Worm (Caenorhabditis elegans): ENCODE data around the gene R04B3.3.

R04B3.3 gene

DNA sequence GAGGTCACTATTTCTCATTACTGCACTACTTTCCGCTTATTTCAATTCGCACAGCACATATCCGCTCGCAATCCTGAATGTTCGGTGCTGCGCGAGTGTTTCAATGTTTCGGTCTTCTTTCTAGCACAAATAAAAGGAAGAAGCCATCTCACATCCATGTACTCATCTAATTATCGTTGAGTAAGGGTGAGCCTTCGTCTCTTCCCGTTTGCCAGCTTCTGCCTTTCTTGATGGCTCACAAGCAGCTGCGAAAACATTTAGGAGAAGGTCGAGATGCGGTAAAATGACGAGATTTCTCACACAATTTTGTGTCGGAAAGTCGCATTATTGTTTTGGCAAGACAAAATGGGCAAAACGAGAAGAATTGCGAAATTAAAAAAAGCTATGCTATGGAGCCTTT lies 20.9 kb downstream of the R04B3.3 start:
- TF ChIP-seq dmd-4 (tag; optimal IDR thresholded peaks at IDR 0.05), result no peak
- TF ChIP-seq sem-4 (tag; optimal IDR thresholded peaks at IDR 0.05), result no peak
- no peak for TF ChIP-seq nhr-23 (tag; optimal IDR thresholded peaks at IDR 0.05)
- no peak for TF ChIP-seq sma-3 (GFP tag; optimal IDR thresholded peaks at IDR 0.05)
- no peak for TF ChIP-seq egl-27 (tag; optimal IDR thresholded peaks at IDR 0.05)
- TF ChIP-seq fos-1 (tag; optimal IDR thresholded peaks at IDR 0.05), result no peak
- no peak for TF ChIP-seq nhr-25 (tag; optimal IDR thresholded peaks at IDR 0.05)
- no peak for TF ChIP-seq mdl-1 (tag; optimal IDR thresholded peaks at IDR 0.05)
- TF ChIP-seq gmeb-1 (tag; optimal IDR thresholded peaks at IDR 0.05), result no peak

DNA sequence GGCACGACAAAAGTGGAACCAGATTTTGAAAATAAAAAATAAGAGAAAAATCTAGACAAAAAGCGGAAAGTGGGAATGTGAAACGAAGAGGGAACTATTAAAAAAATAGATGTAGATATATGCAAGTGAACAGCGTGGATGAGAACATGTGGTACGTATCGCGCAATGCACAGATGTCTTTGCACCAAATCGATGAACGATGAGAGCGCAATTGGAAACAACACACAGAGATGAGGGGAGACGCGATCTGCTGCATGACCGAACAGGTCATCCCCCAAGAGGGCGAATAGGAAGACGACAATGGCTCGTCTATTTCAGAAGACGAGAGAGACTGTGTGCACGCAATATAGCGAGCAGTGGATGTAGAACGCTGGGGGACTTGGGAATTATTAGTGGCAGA lies 23.1 kb downstream of the R04B3.3 start:
- no peak for TF ChIP-seq blmp-1 (tag; optimal IDR thresholded peaks at IDR 0.05; ENCODE audit: insufficient read depth)
- no peak for TF ChIP-seq nhr-21 (tag; optimal IDR thresholded peaks at IDR 0.05)
- TF ChIP-seq C34F6.9 (tag; optimal IDR thresholded peaks at IDR 0.05), result no peak
- no peak for TF ChIP-seq lsy-2 (tag; optimal IDR thresholded peaks at IDR 0.05)
- no peak for TF ChIP-seq ceh-16 (tag; optimal IDR thresholded peaks at IDR 0.05)
- no peak for TF ChIP-seq ama-1 (optimal IDR thresholded peaks at IDR 0.05)
- TF ChIP-seq egl-27 (tag; optimal IDR thresholded peaks at IDR 0.05), result no peak
- no peak for TF ChIP-seq mbf-1 (tag; optimal IDR thresholded peaks at IDR 0.05)
- no peak for TF ChIP-seq nhr-6 (tag; optimal IDR thresholded peaks at IDR 0.05)
- TF ChIP-seq crh-2 (tag; optimal IDR thresholded peaks at IDR 0.05), result no peak
- no peak for TF ChIP-seq ztf-11 (tag; optimal IDR thresholded peaks at IDR 0.05)
- TF ChIP-seq ZK546.5 (tag; optimal IDR thresholded peaks at IDR 0.05), result no peak
- no peak for TF ChIP-seq Y55F3AM.14 (GFP tag; optimal IDR thresholded peaks at IDR 0.05)
- no peak for TF ChIP-seq peb-1 (tag; optimal IDR thresholded peaks at IDR 0.05)
- TF ChIP-seq lin-11 (tag; optimal IDR thresholded peaks at IDR 0.05), result no peak

DNA sequence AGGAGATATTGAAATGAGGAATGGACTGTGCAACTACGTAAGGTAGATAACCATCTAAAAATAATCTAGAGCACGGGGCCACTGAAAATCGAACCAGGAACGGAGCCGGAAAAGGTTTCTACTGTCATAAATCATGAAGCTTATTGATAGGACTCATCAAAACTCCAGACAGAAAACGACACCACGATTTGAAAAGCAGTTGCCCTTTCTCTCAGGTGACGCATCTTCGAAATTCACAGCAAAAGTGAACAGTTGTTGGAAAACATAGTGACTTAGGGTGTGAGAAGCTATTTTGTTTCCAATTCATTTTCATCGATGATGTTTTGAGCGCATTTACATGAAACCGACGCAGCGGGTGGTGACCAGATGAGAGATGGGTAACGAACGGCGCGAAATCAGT lies 23.5 kb downstream of the R04B3.3 start:
- TF ChIP-seq mab-5 (tag; optimal IDR thresholded peaks at IDR 0.05) (peak; percentile 40), dmd-4 (tag; optimal IDR thresholded peaks at IDR 0.05) (no peak), nhr-11 (tag; optimal IDR thresholded peaks at IDR 0.05) (no peak), ztf-4 (tag; optimal IDR thresholded peaks at IDR 0.05) (no peak), C34F6.9 (tag; optimal IDR thresholded peaks at IDR 0.05) (peak; percentile 8), snpc-4 (tag; optimal IDR thresholded peaks at IDR 0.05) (no peak), sma-9 (GFP tag; optimal IDR thresholded peaks at IDR 0.05) (peak; percentile 9), sma-9 (tag; optimal IDR thresholded peaks at IDR 0.05) (no peak), aly-2 (tag; optimal IDR thresholded peaks at IDR 0.05) (no peak), ama-1 (optimal IDR thresholded peaks at IDR 0.05) (no peak), alr-1 (tag; optimal IDR thresholded peaks at IDR 0.05) (no peak)

DNA sequence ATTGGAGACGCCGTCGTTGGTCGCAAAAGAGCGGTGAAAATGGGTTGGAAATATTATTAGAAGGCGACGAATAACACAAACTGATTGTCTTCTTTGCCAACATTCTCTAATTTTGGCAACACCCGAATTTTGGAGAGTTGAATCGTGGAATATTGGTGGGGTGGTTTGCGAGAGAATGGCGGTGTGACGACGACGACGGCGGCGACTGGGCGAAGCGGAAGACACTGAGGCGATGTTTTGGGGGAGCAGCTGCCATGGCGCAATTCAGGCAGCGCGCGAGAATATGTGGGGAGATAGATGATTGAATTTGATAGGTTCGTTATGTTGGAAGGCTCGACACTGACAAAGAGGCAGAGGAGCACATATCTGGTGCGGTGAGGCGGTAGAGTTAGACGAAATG lies 24.8 kb downstream of the R04B3.3 start:
- TF ChIP-seq lin-11 (tag; optimal IDR thresholded peaks at IDR 0.05) (no peak), R02D3.7 (tag; optimal IDR thresholded peaks at IDR 0.05) (no peak), sem-4 (tag; optimal IDR thresholded peaks at IDR 0.05) (no peak), nhr-12 (tag; optimal IDR thresholded peaks at IDR 0.05) (no peak), nhr-23 (tag; optimal IDR thresholded peaks at IDR 0.05) (no peak), ZK546.5 (tag; optimal IDR thresholded peaks at IDR 0.05) (no peak), lsy-2 (tag; optimal IDR thresholded peaks at IDR 0.05) (no peak), mbf-1 (tag; optimal IDR thresholded peaks at IDR 0.05) (no peak), egl-27 (tag; optimal IDR thresholded peaks at IDR 0.05) (no peak), snpc-4 (tag; optimal IDR thresholded peaks at IDR 0.05) (no peak), crh-2 (tag; optimal IDR thresholded peaks at IDR 0.05) (no peak)

DNA sequence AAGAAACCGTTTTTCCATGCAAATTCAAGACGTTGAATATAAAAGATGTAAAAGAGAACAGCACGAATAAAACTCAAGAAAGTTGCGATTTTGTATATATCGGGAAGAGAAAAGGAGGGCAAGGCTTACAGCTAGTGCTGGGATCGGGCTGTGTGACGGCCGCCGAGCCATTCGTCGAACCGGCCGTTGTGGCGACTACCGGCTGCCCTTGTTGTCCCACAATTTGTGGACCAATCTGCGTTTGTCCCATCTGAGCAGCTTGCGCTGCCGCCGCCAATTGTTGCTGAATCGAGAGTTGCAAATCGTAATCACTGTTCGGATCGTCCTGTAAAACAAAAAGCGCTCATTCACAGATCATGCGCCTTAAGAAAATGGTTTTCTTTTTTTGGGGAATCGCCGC lies 28.6 kb downstream of the R04B3.3 start:
- TF ChIP-seq aly-2 (tag; optimal IDR thresholded peaks at IDR 0.05) (no peak), ztf-1 (GFP tag; conservative IDR thresholded peaks at IDR 0.05) (0 out of 2 replicates have a peak, but pooled peaks have one; percentile 72)

DNA sequence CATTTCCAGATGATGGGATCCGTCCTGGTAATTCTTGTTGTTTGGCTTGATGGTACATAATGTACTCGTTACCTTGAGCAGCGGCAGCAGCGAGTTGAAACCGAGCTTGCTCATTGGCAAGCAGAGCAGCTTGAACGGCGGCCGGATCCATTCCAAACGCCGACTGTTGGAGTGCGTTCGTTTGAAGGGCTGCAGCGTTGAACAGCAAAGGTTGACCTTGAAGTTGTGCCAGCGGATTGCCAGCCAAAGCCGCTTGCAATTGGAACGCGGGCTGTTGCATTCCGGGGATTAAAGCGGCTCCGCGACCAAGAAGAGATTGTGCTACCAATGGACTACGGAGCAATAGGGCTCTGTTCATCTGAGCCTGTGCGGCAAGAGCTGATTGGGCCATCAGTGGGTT lies 29.6 kb downstream of the R04B3.3 start:
- TF ChIP-seq nhr-10 (tag; optimal IDR thresholded peaks at IDR 0.05) (no peak), nhr-23 (tag; optimal IDR thresholded peaks at IDR 0.05) (no peak), F13H6.1 (tag; optimal IDR thresholded peaks at IDR 0.05) (no peak), Y55F3AM.14 (GFP tag; optimal IDR thresholded peaks at IDR 0.05) (no peak), lin-11 (tag; optimal IDR thresholded peaks at IDR 0.05) (no peak), nhr-21 (tag; optimal IDR thresholded peaks at IDR 0.05) (no peak), aly-2 (tag; optimal IDR thresholded peaks at IDR 0.05) (no peak), sem-4 (tag; optimal IDR thresholded peaks at IDR 0.05) (no peak), ama-1 (optimal IDR thresholded peaks at IDR 0.05) (no peak), nhr-77 (tag; optimal IDR thresholded peaks at IDR 0.05) (no peak), unc-39 (tag; optimal IDR thresholded peaks at IDR 0.05) (no peak), nhr-25 (tag; optimal IDR thresholded peaks at IDR 0.05) (no peak), blmp-1 (tag; optimal IDR thresholded peaks at IDR 0.05; ENCODE audit: insufficient read depth) (no peak)

Data from whole organism, L2 larva.